Fruit fly (Drosophila melanogaster): Measurements from ENCODE around the gene CG31446.

Gene CG31446

DNA sequence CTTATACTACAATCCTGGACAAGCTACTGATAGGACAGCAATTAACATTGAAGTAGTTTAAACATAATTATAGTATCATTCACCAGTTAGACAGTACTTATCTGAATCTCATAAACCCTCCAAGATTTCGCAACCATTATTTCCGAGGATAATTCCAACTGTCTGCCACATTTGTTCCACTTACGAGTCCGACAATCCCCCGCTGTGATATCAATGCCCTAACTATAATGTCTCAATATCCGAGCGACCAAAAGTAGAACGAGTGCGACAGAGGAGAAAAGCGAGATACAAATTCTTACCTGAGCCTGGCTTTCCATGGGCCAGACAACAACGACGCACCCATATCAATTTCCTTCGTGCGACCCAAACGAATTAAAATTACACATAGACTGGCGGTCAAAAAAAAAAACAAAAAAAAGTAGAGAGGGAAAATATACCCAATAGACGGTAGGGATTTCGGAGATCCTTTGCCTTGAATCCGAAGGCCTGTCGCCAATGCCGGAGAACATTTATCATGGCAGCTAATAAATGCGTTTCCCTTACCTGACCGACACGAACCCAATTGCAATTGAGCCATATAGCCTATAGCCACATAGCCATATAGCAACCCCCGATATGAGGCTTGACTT is 23.9 kb upstream of the CG31446 start (continued):
- TF ChIP-seq kni (GFP tag; optimal IDR thresholded peaks at IDR 0.05), result peak; percentile 80
- peak; percentile 14 for TF ChIP-seq cad (GFP tag; optimal IDR thresholded peaks at IDR 0.05)
- no peak for TF ChIP-seq CG6254 (GFP tag; optimal IDR thresholded peaks at IDR 0.05)
- TF ChIP-seq phol (tag; optimal IDR thresholded peaks at IDR 0.05), result no peak
- no peak for TF ChIP-seq D19B (GFP tag; optimal IDR thresholded peaks at IDR 0.05)
- no peak for TF ChIP-seq CG7271 (tag; optimal IDR thresholded peaks at IDR 0.05)
- TF ChIP-seq Dek (tag; optimal IDR thresholded peaks at IDR 0.05), result no peak
- no peak for TF ChIP-seq CG18011 (GFP tag; optimal IDR thresholded peaks at IDR 0.05)
- peak; percentile 67 for TF ChIP-seq pros (GFP tag; optimal IDR thresholded peaks at IDR 0.05)
- peak; percentile 72 for TF ChIP-seq sqz (GFP tag; optimal IDR thresholded peaks at IDR 0.05)
- no peak for TF ChIP-seq CG7556 (GFP tag; optimal IDR thresholded peaks at IDR 0.05)
- 0 out of 3 replicates have a peak, but pooled peaks have one; percentile 34 for TF ChIP-seq CG6791 (GFP tag; IDR thresholded peaks at IDR 0.05; ENCODE audit: partially characterized antibody)
- no peak for TF ChIP-seq TFAM (GFP tag; optimal IDR thresholded peaks at IDR 0.05)
- no peak for TF ChIP-seq Sry-β (GFP tag; optimal IDR thresholded peaks at IDR 0.05)
- no peak for TF ChIP-seq Blimp-1 (GFP tag; optimal IDR thresholded peaks at IDR 0.05)
- TF ChIP-seq CG32767 (GFP tag; IDR thresholded peaks at IDR 0.05), result no peak
- no peak for TF ChIP-seq CG14441 (GFP tag; IDR thresholded peaks at IDR 0.05)
- TF ChIP-seq CG34224 (GFP tag; IDR thresholded peaks at IDR 0.05; ENCODE audit: partially characterized antibody), result no peak
- no peak for TF ChIP-seq bcd (GFP tag; optimal IDR thresholded peaks at IDR 0.05)
- TF ChIP-seq klu (GFP tag; IDR thresholded peaks at IDR 0.05), result no peak

dm6 chr3R:15670559-15670958 is 22.3 kb upstream of the CG31446 start:
- TF ChIP-seq CG3726 (GFP tag; IDR thresholded peaks at IDR 0.05) (no peak), HLHmδ (GFP tag; optimal IDR thresholded peaks at IDR 0.05) (peak; percentile 58), knrl (GFP tag; IDR thresholded peaks at IDR 0.05; ENCODE audit: partially characterized antibody) (no peak), CG1603 (tag; optimal IDR thresholded peaks at IDR 0.05) (peak; percentile 7), CG18262 (tag; optimal IDR thresholded peaks at IDR 0.05) (peak; percentile 24), CG34376 (GFP tag; optimal IDR thresholded peaks at IDR 0.05) (no peak), pfk (GFP tag; optimal IDR thresholded peaks at IDR 0.05) (peak; percentile 10), CG2202 (tag; optimal IDR thresholded peaks at IDR 0.05) (peak; percentile 57), ash1 (GFP tag; optimal IDR thresholded peaks at IDR 0.05) (no peak), ara (GFP tag; IDR thresholded peaks at IDR 0.05) (0 out of 2 replicates have a peak, but pooled peaks have one; percentile 31), CG11504 (tag; optimal IDR thresholded peaks at IDR 0.05) (peak; percentile 17), CG2678 (tag; optimal IDR thresholded peaks at IDR 0.05) (peak; percentile 19), CG11696 (GFP tag; IDR thresholded peaks at IDR 0.05) (0 out of 2 replicates have a peak, but pooled peaks have one; percentile 23), bab2 (GFP tag; optimal IDR thresholded peaks at IDR 0.05) (peak; percentile 6), otp (GFP tag; IDR thresholded peaks at IDR 0.05) (peak; percentile 23; the same call in 1 of the 3 replicates), CG15696 (tag; optimal IDR thresholded peaks at IDR 0.05) (peak; percentile 77), CG3281 (GFP tag; optimal IDR thresholded peaks at IDR 0.05) (no peak), CG31224 (GFP tag; IDR thresholded peaks at IDR 0.05) (no peak), sna (GFP tag; IDR thresholded peaks at IDR 0.05; ENCODE audit: partially characterized antibody) (no peak), CG2875 (GFP tag; optimal IDR thresholded peaks at IDR 0.05) (peak; percentile 33), kni (GFP tag; optimal IDR thresholded peaks at IDR 0.05) (peak; percentile 79), CG6254 (GFP tag; optimal IDR thresholded peaks at IDR 0.05) (peak; percentile 21), ATbp (GFP tag; optimal IDR thresholded peaks at IDR 0.05) (peak; percentile 65), Dbx (GFP tag; IDR thresholded peaks at IDR 0.05) (no peak), CG1233 (GFP tag; optimal IDR thresholded peaks at IDR 0.05) (peak; percentile 49), lola (GFP tag; optimal IDR thresholded peaks at IDR 0.05) (peak in 1 of 3 experiments; percentile 8), cg (GFP tag; optimal IDR thresholded peaks at IDR 0.05) (peak; percentile 42), Deaf1 (tag; optimal IDR thresholded peaks at IDR 0.05) (peak; percentile 31), CG1529 (GFP tag; optimal IDR thresholded peaks at IDR 0.05) (peak; percentile 13), CG13424 (tag; optimal IDR thresholded peaks at IDR 0.05) (peak; percentile 12)

Data from whole organism, embryonic.